Worm (Caenorhabditis elegans) whole organism, L1 larva: ENCODE measurements around the gene prx-13.

Experiments used
- C16A3.4 ChIP-seq: fragments of 150-350 bp; optimal IDR thresholded peaks from 2 replicates; lab custom pipeline; 2014; ENCODE audit warnings: missing biosample characterization, missing genetic modification characterization
- Y116A8C.19 ChIP-seq: sonication (generic microtip); optimal IDR thresholded peaks from 2 replicates; lab custom pipeline; 2016; ENCODE audit warnings: missing compliant biosample characterization, missing genetic modification characterization, borderline replicate concordance
- aha-1 ChIP-seq: fragments of 150-350 bp; optimal IDR thresholded peaks from 2 replicates; lab custom pipeline; 2014; ENCODE audit warnings: missing biosample characterization, missing genetic modification characterization
- alr-1 ChIP-seq: fragments of 200-800 bp; sonication (Bioruptor generic); optimal IDR thresholded peaks from 2 replicates; lab custom pipeline; 2018; ENCODE audit warnings: borderline replicate concordance, mild to moderate bottlenecking, missing genetic modification characterization, missing compliant biosample characterization
- ama-1 ChIP-seq: fragments of 150-350 bp; optimal IDR thresholded peaks from 2 replicates; lab custom pipeline; 2014
- blmp-1 ChIP-seq: fragments of 150-350 bp; optimal IDR thresholded peaks from 2 replicates; lab custom pipeline; 2014; ENCODE audit warnings: missing biosample characterization, missing genetic modification characterization
- efl-1 ChIP-seq, 4 experiments: fragments of 150-350 bp; optimal IDR thresholded peaks in 3 of 4; peaks in 1 of 4; 1 replicate in 1 of 4; 2 replicates in 3 of 4; lab custom pipeline; 2014; ENCODE audit warnings: missing biosample characterization in 2 of 4, missing genetic modification characterization in 2 of 4, missing genetic modification reagents in 2 of 4
- efl-3 ChIP-seq: fragments of 200-800 bp; sonication (Bioruptor generic); optimal IDR thresholded peaks from 2 replicates; lab custom pipeline; 2018; ENCODE audit warnings: mild to moderate bottlenecking, missing genetic modification characterization, missing compliant biosample characterization
- egl-13 ChIP-seq: sonication (generic microtip); optimal IDR thresholded peaks from 2 replicates; lab custom pipeline; 2016; ENCODE audit warnings: missing genotype, missing genetic modification reagents, missing genetic modification characterization, missing compliant biosample characterization
- elt-3 ChIP-seq, 6 experiments: fragments of 150-350 bp in 1 of 6; sonication (generic microtip); optimal IDR thresholded peaks; 2 replicates each; lab custom pipeline; 2017 to 2018; ENCODE audit warnings: missing biosample characterization in 6 of 6, missing genetic modification characterization in 6 of 6, inconsistent platforms in 1 of 6
- ets-5 ChIP-seq: fragments of 200-800 bp; sonication (Bioruptor generic); IDR thresholded peaks from 2 replicates; pipeline ENCODE4 v1.3.6; 2022; ENCODE audit warnings: missing genetic modification characterization, missing compliant biosample characterization
- grh-1 ChIP-seq: fragments of 200-800 bp; sonication (Bioruptor generic); IDR thresholded peaks from 2 replicates; pipeline ENCODE4 v1.3.6; 2022; ENCODE audit warnings: missing genetic modification reagents, missing genetic modification characterization, missing compliant biosample characterization
- hpl-2 ChIP-seq: fragments of 150-350 bp; optimal IDR thresholded peaks from 2 replicates; lab custom pipeline; 2014; ENCODE audit warnings: missing biosample characterization, missing genetic modification reagents, missing genetic modification characterization
- jun-1 ChIP-seq: fragments of 150-350 bp; optimal IDR thresholded peaks from 2 replicates; lab custom pipeline; 2014; ENCODE audit warnings: missing biosample characterization, missing genetic modification reagents, missing genetic modification characterization
- lin-13 ChIP-seq: fragments of 150-350 bp; optimal IDR thresholded peaks from 2 replicates; lab custom pipeline; 2014; ENCODE audit warnings: missing biosample characterization, missing genetic modification reagents, missing genetic modification characterization
- lin-14 ChIP-seq: fragments of 200-800 bp; sonication (Bioruptor generic); optimal IDR thresholded peaks from 2 replicates; lab custom pipeline; 2018; ENCODE audit warnings: mild to moderate bottlenecking, missing genetic modification characterization, moderate library complexity, missing compliant biosample characterization
- lsy-2 ChIP-seq, 2 experiments: fragments of 150-350 bp; optimal IDR thresholded peaks; 2 replicates each; lab custom pipeline; 2014; ENCODE audit warnings: missing biosample characterization in 2 of 2, missing genetic modification characterization in 2 of 2
- mab-9 ChIP-seq: fragments of 200-800 bp; sonication (Bioruptor generic); IDR thresholded peaks from 2 replicates; pipeline ENCODE4 v1.3.6; 2022; ENCODE audit warnings: missing genetic modification reagents, missing genetic modification characterization, missing compliant biosample characterization
- mef-2 ChIP-seq: fragments of 150-350 bp; optimal IDR thresholded peaks from 2 replicates; lab custom pipeline; 2014; ENCODE audit warnings: missing biosample characterization, missing genetic modification characterization
- mep-1 ChIP-seq: fragments of 150-350 bp; optimal IDR thresholded peaks from 2 replicates; lab custom pipeline; 2014; ENCODE audit warnings: missing biosample characterization, missing genetic modification characterization
- nhr-11 ChIP-seq: fragments of 150-350 bp; optimal IDR thresholded peaks from 2 replicates; lab custom pipeline; 2014; ENCODE audit warnings: missing biosample characterization, missing genetic modification characterization
- nhr-19 ChIP-seq: fragments of 200-800 bp; sonication (Bioruptor generic); conservative IDR thresholded peaks from 2 replicates; pipeline ENCODE4 v1.3.6; 2022; ENCODE audit warnings: missing genetic modification characterization, missing compliant biosample characterization
- nhr-20 ChIP-seq: sonication (generic microtip); optimal IDR thresholded peaks from 2 replicates; lab custom pipeline; 2016; ENCODE audit warnings: mild to moderate bottlenecking, missing genetic modification characterization, missing compliant biosample characterization
- nhr-71 ChIP-seq: sonication (generic microtip); optimal IDR thresholded peaks from 2 replicates; lab custom pipeline; 2016; ENCODE audit warnings: mild to moderate bottlenecking, missing genetic modification characterization, moderate library complexity, missing compliant biosample characterization
- nhr-77 ChIP-seq: fragments of 150-350 bp; optimal IDR thresholded peaks from 2 replicates; lab custom pipeline; 2014; ENCODE audit warnings: missing biosample characterization, missing genetic modification characterization
- nhr-85 ChIP-seq: sonication (generic microtip); peaks from one replicate; lab custom pipeline; 2016; ENCODE audit warnings: missing genetic modification characterization, inconsistent platforms, missing compliant biosample characterization
- pqm-1 ChIP-seq: sonication (generic microtip); optimal IDR thresholded peaks from 3 replicates; lab custom pipeline; 2017; ENCODE audit warnings: missing biosample characterization, missing genetic modification characterization
- rnt-1 ChIP-seq: sonication (generic microtip); optimal IDR thresholded peaks from 2 replicates; lab custom pipeline; 2016; ENCODE audit warnings: mild to moderate bottlenecking, missing genetic modification characterization, moderate library complexity, missing compliant biosample characterization
- skn-1 ChIP-seq: fragments of 150-350 bp; optimal IDR thresholded peaks from 2 replicates; lab custom pipeline; 2014; ENCODE audit warnings: missing biosample characterization, missing genetic modification characterization
- swsn-7 ChIP-seq: sonication (generic microtip); optimal IDR thresholded peaks from 2 replicates; lab custom pipeline; 2016; ENCODE audit warnings: missing genetic modification characterization, missing compliant biosample characterization
- tlp-1 ChIP-seq: fragments of 150-350 bp; optimal IDR thresholded peaks from 2 replicates; lab custom pipeline; 2014; ENCODE audit warnings: missing biosample characterization, missing genetic modification characterization
- unc-30 ChIP-seq: sonication (generic microtip); optimal IDR thresholded peaks from 2 replicates; lab custom pipeline; 2017; ENCODE audit warnings: missing biosample characterization, missing genetic modification characterization
- unc-86 ChIP-seq: sonication (generic microtip); optimal IDR thresholded peaks from 2 replicates; lab custom pipeline; 2016; ENCODE audit warnings: missing genetic modification characterization, missing compliant biosample characterization
- xbp-1 ChIP-seq: sonication (generic microtip); optimal IDR thresholded peaks from 2 replicates; lab custom pipeline; 2016; ENCODE audit warnings: missing genetic modification characterization, missing compliant biosample characterization
- zag-1 ChIP-seq: fragments of 150-350 bp; optimal IDR thresholded peaks from 2 replicates; lab custom pipeline; 2014; ENCODE audit warnings: missing biosample characterization, missing genetic modification characterization

prx-13 gene

ce11 chrII:7230684-7231083 is 21.1 kb downstream of the prx-13 start:
- peak; percentile 5 for TF ChIP-seq mep-1 (tag; lab: Kevin White, UChicago)
- TF ChIP-seq efl-1 (optimal IDR thresholded peaks at IDR 0.05; lab: Kevin White, UChicago): no peak
- TF ChIP-seq efl-1 (GFP tag; optimal IDR thresholded peaks at IDR 0.05 in 1 of 2; lab: Kevin White, UChicago): peak in 1 of 2 experiments; percentile 1
- no peak for TF ChIP-seq mab-9 (GFP tag; lab: Robert Waterston, UW)
- TF ChIP-seq grh-1 (GFP tag; lab: Robert Waterston, UW): 0 out of 2 replicates have a peak, but pooled peaks have one; percentile 9
- no peak for TF ChIP-seq pqm-1 (tag; lab: Kevin White, UChicago)
- TF ChIP-seq mef-2: no peak
- TF ChIP-seq ets-5 (GFP tag; lab: Robert Waterston, UW): no peak
- TF ChIP-seq, all 84 proteins: peak for 3

- TF ChIP-seq mep-1 (tag; lab: Kevin White, UChicago) (peak; percentile 4), nhr-20 (tag; lab: Kevin White, UChicago) (peak; percentile 17), rnt-1 (tag; lab: Kevin White, UChicago) (no peak), lin-14 (peak; percentile 22), C16A3.4 (tag; lab: Kevin White, UChicago) (no peak), zag-1 (no peak), ama-1 (lab: Kevin White, UChicago) (peak; percentile 6), blmp-1 (tag; lab: Kevin White, UChicago) (peak; percentile 40), nhr-71 (peak; percentile 4), hpl-2 (GFP tag; lab: Kevin White, UChicago) (no peak), grh-1 (GFP tag; lab: Robert Waterston, UW) (peak; percentile 38), efl-3 (no peak), nhr-85 (tag; lab: Kevin White, UChicago) (peak; percentile 69), nhr-19 (GFP tag; lab: Robert Waterston, UW) (no peak), jun-1 (tag; lab: Kevin White, UChicago) (no peak), lsy-2 (tag; optimal IDR thresholded peaks at IDR 0.05; lab: Kevin White, UChicago) (no peak), Y116A8C.19 (tag; lab: Kevin White, UChicago) (no peak), efl-1 (optimal IDR thresholded peaks at IDR 0.05; lab: Kevin White, UChicago) (no peak), efl-1 (GFP tag; optimal IDR thresholded peaks at IDR 0.05 in 1 of 2; lab: Kevin White, UChicago) (peak in 1 of 2 experiments; percentile 75), swsn-7 (tag; lab: Kevin White, UChicago) (peak; percentile 19)
Measured at ce11 chrII:7228646-7229200, 23.1 kb downstream of the prx-13 start, which contains the start of gene F32A5.4. Gene F32A5.4 (plus strand): TSS chrII:7229150.

ce11 chrII:7225864-7226522 is 25.8 kb downstream of the prx-13 start, which contains the start of gene clh-3:
Gene clh-3 (minus strand): TSS chrII:7225914.
- no peak for TF ChIP-seq nhr-71
- no peak for TF ChIP-seq mep-1 (tag; lab: Kevin White, UChicago)
- no peak for TF ChIP-seq egl-13
- TF ChIP-seq lin-13 (GFP tag; lab: Kevin White, UChicago): no peak
- TF ChIP-seq grh-1 (GFP tag; lab: Robert Waterston, UW): no peak

ce11 chrII:7224074-7224473 is 27.7 kb downstream of the prx-13 start:
- TF ChIP-seq nhr-11 (no peak), unc-30 (no peak), aha-1 (tag; lab: Kevin White, UChicago) (no peak), lsy-2 (tag; optimal IDR thresholded peaks at IDR 0.05; lab: Kevin White, UChicago) (no peak), nhr-77 (tag; lab: Kevin White, UChicago) (no peak), skn-1 (tag; lab: Kevin White, UChicago) (no peak), alr-1 (tag; lab: Kevin White, UChicago) (no peak), xbp-1 (no peak), nhr-71 (no peak), elt-3 (tag; optimal IDR thresholded peaks at IDR 0.05; lab: Kevin White, UChicago) (no peak), unc-86 (tag; lab: Kevin White, UChicago) (no peak), swsn-7 (tag; lab: Kevin White, UChicago) (no peak), tlp-1 (tag; lab: Kevin White, UChicago) (no peak)
